Worm (Caenorhabditis elegans) whole organism, L3 larva: Measurements from ENCODE around the gene srx-102.

Source experiments
- R02D3.7 ChIP-seq: fragments of 150-350 bp; optimal IDR thresholded peaks from 2 replicates; lab custom pipeline; 2014; ENCODE audit warnings: missing biosample characterization, missing genetic modification characterization
- aly-2 ChIP-seq: fragments of 150-350 bp; optimal IDR thresholded peaks from 2 replicates; lab custom pipeline; 2014; ENCODE audit warnings: missing biosample characterization, missing genetic modification characterization
- ceh-82 ChIP-seq: fragments of 150-350 bp; optimal IDR thresholded peaks from 2 replicates; lab custom pipeline; 2014; ENCODE audit warnings: missing biosample characterization, missing genetic modification characterization
- elt-2 ChIP-seq: sonication (generic microtip); optimal IDR thresholded peaks from 2 replicates; lab custom pipeline; 2016; ENCODE audit warnings: missing genetic modification reagents, mild to moderate bottlenecking, missing genetic modification characterization, missing compliant biosample characterization
- eor-1 ChIP-seq, 2 experiments: fragments of 150-350 bp; optimal IDR thresholded peaks; 2 replicates each; lab custom pipeline; 2014 to 2018; ENCODE audit warnings: missing biosample characterization in 2 of 2, missing genetic modification characterization in 2 of 2
- fkh-2 ChIP-seq: fragments of 150-350 bp; optimal IDR thresholded peaks from 2 replicates; lab custom pipeline; 2014; ENCODE audit warnings: missing biosample characterization, missing genetic modification reagents, missing genetic modification characterization
- mdl-1 ChIP-seq: fragments of 150-350 bp; optimal IDR thresholded peaks from 2 replicates; lab custom pipeline; 2014; ENCODE audit warnings: missing biosample characterization, missing genetic modification characterization
- nhr-12 ChIP-seq: fragments of 150-350 bp; optimal IDR thresholded peaks from 2 replicates; lab custom pipeline; 2014; ENCODE audit warnings: missing biosample characterization, missing genetic modification characterization
- nhr-25 ChIP-seq: sonication (generic microtip); optimal IDR thresholded peaks from 2 replicates; lab custom pipeline; 2017; ENCODE audit warnings: missing biosample characterization, missing genetic modification characterization

DNA sequence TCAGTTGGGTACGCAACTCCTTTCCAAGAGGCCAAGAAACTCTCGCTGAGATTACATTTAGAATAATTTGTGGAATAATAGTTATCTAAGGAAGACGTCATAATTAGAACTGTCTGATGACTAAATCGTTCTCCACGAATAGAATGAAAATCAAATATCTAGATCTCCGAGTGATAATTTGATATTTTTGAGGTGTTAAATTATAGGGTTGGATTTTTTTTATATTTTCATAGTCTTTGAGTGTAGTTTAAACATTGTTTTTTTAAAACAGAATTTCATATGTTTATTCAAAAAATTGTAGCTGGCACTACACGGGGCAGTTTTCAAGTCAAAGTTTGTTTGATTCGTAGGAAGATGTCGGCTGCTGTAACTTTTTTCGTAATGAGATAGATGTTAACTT is 21.9 kb upstream of the srx-102 start, which contains the start of gene srh-99:
- no peak for TF ChIP-seq fkh-2 (tag; lab: Kevin White, UChicago)
- TF ChIP-seq mdl-1 (tag; lab: Kevin White, UChicago): no peak
- no peak for TF ChIP-seq elt-2 (tag; lab: Kevin White, UChicago)
- TF ChIP-seq ceh-82 (tag; lab: Kevin White, UChicago): no peak
- TF ChIP-seq eor-1 (tag; optimal IDR thresholded peaks at IDR 0.05; lab: Kevin White, UChicago): no peak
- no peak for TF ChIP-seq R02D3.7 (tag; lab: Kevin White, UChicago)
- TF ChIP-seq aly-2 (tag; lab: Kevin White, UChicago): no peak
- TF ChIP-seq nhr-12 (tag; lab: Kevin White, UChicago): no peak
- TF ChIP-seq nhr-25 (tag; lab: Kevin White, UChicago): no peak
